Worm (Caenorhabditis elegans) whole organism, young adult: ENCODE results near the gene srd-68.
A peak's percentile ranks its signal among the peaks of the same experiment; 100 is the strongest.

Experiments used
- B0035.1 ChIP-seq: sonication (generic microtip); optimal IDR thresholded peaks from 2 replicates; lab custom pipeline; 2016; ENCODE audit warnings: missing genetic modification characterization, mild to moderate bottlenecking, missing compliant biosample characterization, missing genotype, missing genetic modification reagents
- B0261.1 ChIP-seq: sonication (generic microtip); optimal IDR thresholded peaks from 2 replicates; lab custom pipeline; 2016; ENCODE audit warnings: mild to moderate bottlenecking, missing genetic modification characterization, moderate library complexity, missing compliant biosample characterization
- C17E4.6 ChIP-seq: fragments of 200-800 bp; sonication (Bioruptor generic); IDR thresholded peaks from 2 replicates; pipeline ENCODE4 v1.3.6; 2022; ENCODE audit warnings: missing genetic modification reagents, missing genetic modification characterization, missing compliant biosample characterization
- D2030.7 ChIP-seq: fragments of 200-800 bp; sonication (Bioruptor generic); IDR thresholded peaks from 2 replicates; pipeline ENCODE4 v1.3.6; 2022; ENCODE audit warnings: missing genetic modification reagents, missing genetic modification characterization, missing compliant biosample characterization
- F23B12.7 ChIP-seq: sonication (generic microtip); optimal IDR thresholded peaks from 2 replicates; lab custom pipeline; 2017; ENCODE audit warnings: missing genetic modification characterization, mild to moderate bottlenecking, missing compliant biosample characterization, antibody characterized with exemption, moderate library complexity; ENCODE audit not compliant: insufficient read depth
- F39B2.1 ChIP-seq: fragments of 200-800 bp; sonication (Bioruptor generic); IDR thresholded peaks from 2 replicates; pipeline ENCODE4 v1.3.6; 2022; ENCODE audit warnings: missing genetic modification reagents, missing genetic modification characterization, missing compliant biosample characterization
- F49E8.2 ChIP-seq: sonication (generic microtip); optimal IDR thresholded peaks from 3 replicates; lab custom pipeline; 2017; ENCODE audit warnings: missing genetic modification characterization, mild to moderate bottlenecking, missing compliant biosample characterization, antibody characterized with exemption, moderate library complexity; ENCODE audit not compliant: insufficient read depth
- F52B5.7 ChIP-seq: sonication (generic microtip); optimal IDR thresholded peaks from 2 replicates; lab custom pipeline; 2016; ENCODE audit warnings: mild to moderate bottlenecking, missing genetic modification characterization, missing compliant biosample characterization
- Y53F4B.3 ChIP-seq: fragments of 200-800 bp; sonication (Bioruptor generic); IDR thresholded peaks from 2 replicates; pipeline ENCODE4 v1.3.6; 2022; ENCODE audit warnings: missing genetic modification reagents, missing genetic modification characterization, missing compliant biosample characterization
- Y56A3A.18 ChIP-seq: fragments of 200-800 bp; sonication (Bioruptor generic); IDR thresholded peaks from 2 replicates; pipeline ENCODE4 v1.3.6; 2022; ENCODE audit warnings: missing genetic modification reagents, missing genetic modification characterization, missing compliant biosample characterization
- Y79H2A.3 ChIP-seq: fragments of 200-800 bp; sonication (Bioruptor generic); conservative IDR thresholded peaks from 2 replicates; pipeline ENCODE4 v1.3.6; 2022; ENCODE audit warnings: missing genetic modification reagents, missing genetic modification characterization, missing compliant biosample characterization
- akir-1 ChIP-seq: fragments of 200-800 bp; sonication (Bioruptor generic); optimal IDR thresholded peaks from 2 replicates; lab custom pipeline; 2018; ENCODE audit warnings: mild to moderate bottlenecking, missing genetic modification characterization, moderate library complexity, missing compliant biosample characterization
- aptf-2 ChIP-seq: fragments of 200-800 bp; sonication (Bioruptor generic); conservative IDR thresholded peaks from 2 replicates; pipeline ENCODE4 v1.3.6; 2022; ENCODE audit warnings: missing genetic modification reagents, missing genetic modification characterization, missing compliant biosample characterization
- aptf-3 ChIP-seq: fragments of 200-800 bp; sonication (Bioruptor generic); IDR thresholded peaks from 2 replicates; pipeline ENCODE4 v1.3.6; 2022; ENCODE audit warnings: missing genetic modification characterization, missing compliant biosample characterization
- atf-7 ChIP-seq: sonication (generic microtip); optimal IDR thresholded peaks from 2 replicates; lab custom pipeline; 2017; ENCODE audit warnings: mild to moderate bottlenecking, missing genetic modification characterization, missing compliant biosample characterization
- attf-3 ChIP-seq: fragments of 200-800 bp; sonication (Bioruptor generic); conservative IDR thresholded peaks from 2 replicates; pipeline ENCODE4 v1.3.6; 2022; ENCODE audit warnings: missing genetic modification reagents, missing genetic modification characterization, missing compliant biosample characterization
- ceh-58 ChIP-seq: fragments of 200-800 bp; sonication (Bioruptor generic); IDR thresholded peaks from 2 replicates; pipeline ENCODE4 v1.3.6; 2022; ENCODE audit warnings: missing genetic modification characterization, missing compliant biosample characterization
- chd-7 ChIP-seq: sonication (generic microtip); optimal IDR thresholded peaks from 2 replicates; lab custom pipeline; 2016; ENCODE audit warnings: mild to moderate bottlenecking, missing genetic modification characterization, moderate library complexity, missing compliant biosample characterization
- dpff-1 ChIP-seq: sonication (generic microtip); optimal IDR thresholded peaks from 2 replicates; lab custom pipeline; 2017; ENCODE audit warnings: mild to moderate bottlenecking, missing genetic modification characterization, missing compliant biosample characterization
- dpl-1 ChIP-seq: fragments of 150-350 bp; optimal IDR thresholded peaks from 2 replicates; lab custom pipeline; 2014; ENCODE audit warnings: missing biosample characterization, missing genetic modification reagents, missing genetic modification characterization
- egl-18 ChIP-seq: fragments of 200-800 bp; sonication (Bioruptor generic); IDR thresholded peaks from 2 replicates; pipeline ENCODE4 v1.3.6; 2022; ENCODE audit warnings: missing genetic modification reagents, missing genetic modification characterization, missing compliant biosample characterization
- egl-44 ChIP-seq: fragments of 200-800 bp; sonication (Bioruptor generic); IDR thresholded peaks from 2 replicates; pipeline ENCODE4 v1.3.6; 2022; ENCODE audit warnings: missing genetic modification reagents, missing genetic modification characterization, missing compliant biosample characterization
- ets-4 ChIP-seq: fragments of 200-800 bp; sonication (Bioruptor generic); optimal IDR thresholded peaks from 2 replicates; lab custom pipeline; 2018; ENCODE audit warnings: mild to moderate bottlenecking, missing genetic modification characterization, missing compliant biosample characterization
- fkh-3 ChIP-seq: sonication (generic microtip); optimal IDR thresholded peaks from 2 replicates; lab custom pipeline; 2016; ENCODE audit warnings: mild to moderate bottlenecking, missing genetic modification characterization, missing compliant biosample characterization
- hmg-1.2 ChIP-seq: fragments of 200-800 bp; sonication (Bioruptor generic); IDR thresholded peaks from 2 replicates; pipeline ENCODE4 v1.3.6; 2022; ENCODE audit warnings: missing genetic modification reagents, missing genetic modification characterization, missing compliant biosample characterization
- hsf-1 ChIP-seq: fragments of 200-800 bp; sonication (Bioruptor generic); IDR thresholded peaks from 2 replicates; pipeline ENCODE4 v1.3.6; 2022; ENCODE audit warnings: missing genetic modification reagents, missing genetic modification characterization, missing compliant biosample characterization
- lag-1 ChIP-seq: fragments of 200-800 bp; sonication (Bioruptor generic); IDR thresholded peaks from 2 replicates; pipeline ENCODE4 v1.3.6; 2022; ENCODE audit warnings: missing genetic modification reagents, missing genetic modification characterization, missing compliant biosample characterization
- lin-40 ChIP-seq: sonication (generic microtip); optimal IDR thresholded peaks from 2 replicates; lab custom pipeline; 2016; ENCODE audit warnings: missing genetic modification characterization, mild to moderate bottlenecking, missing compliant biosample characterization, missing genotype, missing genetic modification reagents
- lin-54 ChIP-seq: fragments of 200-800 bp; sonication (Bioruptor generic); optimal IDR thresholded peaks from 2 replicates; lab custom pipeline; 2018; ENCODE audit warnings: mild to moderate bottlenecking, missing genetic modification characterization, missing compliant biosample characterization
- lsy-27 ChIP-seq: sonication (generic microtip); optimal IDR thresholded peaks from 2 replicates; lab custom pipeline; 2017; ENCODE audit warnings: missing genetic modification characterization, mild to moderate bottlenecking, missing compliant biosample characterization, antibody characterized with exemption, missing genotype, borderline replicate concordance; ENCODE audit not compliant: insufficient read depth
- madf-3 ChIP-seq: fragments of 200-800 bp; sonication (Bioruptor generic); IDR thresholded peaks from 2 replicates; pipeline ENCODE4 v1.3.6; 2022; ENCODE audit warnings: missing genetic modification reagents, missing genetic modification characterization, missing compliant biosample characterization
- madf-6 ChIP-seq: fragments of 200-800 bp; sonication (Bioruptor generic); IDR thresholded peaks from 2 replicates; pipeline ENCODE4 v1.3.6; 2022; ENCODE audit warnings: missing genetic modification reagents, missing genetic modification characterization, missing compliant biosample characterization
- mes-4 ChIP-seq: sonication (generic microtip); optimal IDR thresholded peaks from 2 replicates; lab custom pipeline; 2016; ENCODE audit warnings: missing genotype, missing genetic modification characterization, missing compliant biosample characterization
- nhr-179 ChIP-seq: sonication (generic microtip); optimal IDR thresholded peaks from 2 replicates; lab custom pipeline; 2016; ENCODE audit warnings: mild to moderate bottlenecking, missing genetic modification characterization, missing compliant biosample characterization
- nhr-27 ChIP-seq: fragments of 200-800 bp; sonication (Bioruptor generic); optimal IDR thresholded peaks from 2 replicates; lab custom pipeline; 2018; ENCODE audit warnings: mild to moderate bottlenecking, missing genetic modification characterization, moderate library complexity, missing compliant biosample characterization
- nhr-90 ChIP-seq: sonication (generic microtip); optimal IDR thresholded peaks from 2 replicates; lab custom pipeline; 2016; ENCODE audit warnings: missing genotype, mild to moderate bottlenecking, missing genetic modification characterization, missing compliant biosample characterization
- rcor-1 ChIP-seq: fragments of 200-800 bp; sonication (Bioruptor generic); IDR thresholded peaks from 2 replicates; pipeline ENCODE4 v1.3.6; 2022; ENCODE audit warnings: missing genetic modification reagents, missing genetic modification characterization, missing compliant biosample characterization
- rec-8 ChIP-seq, 2 experiments: sonication (generic microtip); optimal IDR thresholded peaks; 2 replicates each; lab custom pipeline; 2016; ENCODE audit warnings: mild to moderate bottlenecking in 2 of 2, missing genetic modification characterization in 2 of 2, missing genetic modification reagents in 2 of 2, missing genotype in 2 of 2, missing biosample characterization in 1 of 2, missing compliant biosample characterization in 1 of 2, moderate library complexity in 1 of 2
- rpc-1 ChIP-seq, 2 experiments: fragments of 150-350 bp in 1 of 2; sonication (generic microtip) in 1 of 2; optimal IDR thresholded peaks; 2 replicates each; lab custom pipeline; 2014 to 2018; ENCODE audit warnings: missing biosample characterization in 1 of 2, missing genetic modification characterization in 1 of 2, missing genetic modification reagents in 1 of 2, missing genotype in 1 of 2
- sea-2 ChIP-seq: fragments of 200-800 bp; sonication (Bioruptor generic); IDR thresholded peaks from 2 replicates; pipeline ENCODE4 v1.3.6; 2022; ENCODE audit warnings: missing genetic modification characterization, missing compliant biosample characterization
- snpc-4 ChIP-seq, 5 experiments: fragments of 150-350 bp in 1 of 5; sonication (generic microtip) in 4 of 5; optimal IDR thresholded peaks; 2 replicates each; lab custom pipeline; 2014 to 2018; ENCODE audit warnings: missing genetic modification characterization in 5 of 5, missing biosample characterization in 3 of 5, antibody characterized with exemption in 2 of 5, mild to moderate bottlenecking in 2 of 5, missing compliant biosample characterization in 2 of 5, missing genotype in 2 of 5, moderate library complexity in 2 of 5, missing genetic modification reagents in 1 of 5
- somi-1 ChIP-seq: fragments of 200-800 bp; sonication (Bioruptor generic); optimal IDR thresholded peaks from 2 replicates; lab custom pipeline; 2018; ENCODE audit warnings: mild to moderate bottlenecking, missing genetic modification characterization, missing compliant biosample characterization
- tlf-1 ChIP-seq: fragments of 200-800 bp; sonication (Bioruptor generic); optimal IDR thresholded peaks from 2 replicates; lab custom pipeline; 2018; ENCODE audit warnings: mild to moderate bottlenecking, missing genetic modification characterization, missing compliant biosample characterization
- zim-3 ChIP-seq: sonication (generic microtip); optimal IDR thresholded peaks from 2 replicates; lab custom pipeline; 2017; ENCODE audit warnings: mild to moderate bottlenecking, missing genetic modification characterization, moderate library complexity, missing compliant biosample characterization
- ztf-18 ChIP-seq: sonication (generic microtip); optimal IDR thresholded peaks from 2 replicates; lab custom pipeline; 2016; ENCODE audit warnings: missing genotype, mild to moderate bottlenecking, missing genetic modification characterization, missing compliant biosample characterization
- ztf-25 ChIP-seq: fragments of 200-800 bp; sonication (Bioruptor generic); IDR thresholded peaks from 2 replicates; pipeline ENCODE4 v1.3.6; 2022; ENCODE audit warnings: missing genetic modification reagents, missing genetic modification characterization, missing compliant biosample characterization
- ztf-28 ChIP-seq: fragments of 200-800 bp; sonication (Bioruptor generic); IDR thresholded peaks from 2 replicates; pipeline ENCODE4 v1.3.6; 2022; ENCODE audit warnings: missing genetic modification reagents, missing genetic modification characterization, missing compliant biosample characterization
- ztf-6 ChIP-seq: fragments of 200-800 bp; sonication (Bioruptor generic); IDR thresholded peaks from 2 replicates; pipeline ENCODE4 v1.3.6; 2022; ENCODE audit warnings: missing genetic modification reagents, missing genetic modification characterization, missing compliant biosample characterization

srd-68 gene

ce11 chrV:16919675-16920074, 17.0 kb upstream of the srd-68 start (continued):
- TF ChIP-seq ceh-58 (GFP tag; lab: Robert Waterston, UW) = no peak
- no peak for TF ChIP-seq aptf-2
- TF ChIP-seq snpc-4 (GFP tag; optimal IDR thresholded peaks at IDR 0.05; lab: Kevin White, UChicago) = no peak
- peak in 2 of 4 experiments; percentile 7 to 50 for TF ChIP-seq snpc-4 (tag; optimal IDR thresholded peaks at IDR 0.05; lab: Kevin White, UChicago)
- TF ChIP-seq tlf-1 = peak; percentile 28
- TF ChIP-seq B0035.1 (tag; lab: Kevin White, UChicago) = no peak
- no peak for TF ChIP-seq B0261.1 (tag; lab: Kevin White, UChicago)
- no peak for TF ChIP-seq rcor-1 (GFP tag; lab: Robert Waterston, UW)
- no peak for TF ChIP-seq F23B12.7 (tag; lab: Kevin White, UChicago)
- TF ChIP-seq egl-44 (GFP tag; lab: Robert Waterston, UW) = no peak
- no peak for TF ChIP-seq rpc-1 (optimal IDR thresholded peaks at IDR 0.05; lab: Kevin White, UChicago)
- TF ChIP-seq rpc-1 (tag; optimal IDR thresholded peaks at IDR 0.05; lab: Kevin White, UChicago) = no peak
- TF ChIP-seq ztf-6 (GFP tag; lab: Robert Waterston, UW) = no peak
- no peak for TF ChIP-seq dpl-1 (GFP tag; lab: Kevin White, UChicago)
- TF ChIP-seq aptf-3 (GFP tag; lab: Robert Waterston, UW) = no peak
- no peak for TF ChIP-seq C17E4.6
- TF ChIP-seq attf-3 (GFP tag; lab: Robert Waterston, UW) = no peak
- TF ChIP-seq mes-4 (tag; lab: Kevin White, UChicago) = no peak
- TF ChIP-seq ztf-18 (tag; lab: Kevin White, UChicago) = no peak
- TF ChIP-seq madf-6 (GFP tag; lab: Robert Waterston, UW) = peak; percentile 45
- no peak for TF ChIP-seq somi-1 (GFP tag; lab: Kevin White, UChicago)
- TF ChIP-seq dpff-1 (tag; lab: Kevin White, UChicago) = no peak
- TF ChIP-seq hmg-1.2 (GFP tag; lab: Robert Waterston, UW) = no peak
- no peak for TF ChIP-seq lin-40
- TF ChIP-seq nhr-27 = no peak
- no peak for TF ChIP-seq rec-8 (tag; optimal IDR thresholded peaks at IDR 0.05; lab: Kevin White, UChicago)
- 0 out of 2 replicates have a peak, but pooled peaks have one; percentile 42 for TF ChIP-seq hsf-1 (GFP tag; lab: Robert Waterston, UW)
- no peak for TF ChIP-seq lag-1 (GFP tag; lab: Robert Waterston, UW)
- TF ChIP-seq nhr-179 (tag; lab: Kevin White, UChicago) = no peak
- TF ChIP-seq lsy-27 (tag; lab: Kevin White, UChicago) = no peak
- TF ChIP-seq F39B2.1 (GFP tag; lab: Robert Waterston, UW) = 0 out of 2 replicates have a peak, but pooled peaks have one; percentile 36
- no peak for TF ChIP-seq fkh-3 (tag; lab: Kevin White, UChicago)
- no peak for TF ChIP-seq egl-18 (GFP tag; lab: Robert Waterston, UW)
- no peak for TF ChIP-seq sea-2 (GFP tag; lab: Robert Waterston, UW)
- peak; percentile 67 for TF ChIP-seq F49E8.2 (tag; lab: Kevin White, UChicago)
- TF ChIP-seq zim-3 = peak; percentile 9
- TF ChIP-seq Y56A3A.18 (GFP tag; lab: Robert Waterston, UW) = no peak
- no peak for TF ChIP-seq lin-54 (GFP tag; lab: Kevin White, UChicago)
- peak; percentile 31; the same call in 1 of the 2 replicates for TF ChIP-seq D2030.7 (GFP tag; lab: Robert Waterston, UW)
- no peak for TF ChIP-seq F52B5.7
- no peak for TF ChIP-seq ets-4
- no peak for TF ChIP-seq nhr-90
- TF ChIP-seq madf-3 (GFP tag; lab: Robert Waterston, UW) = no peak
- TF ChIP-seq atf-7 (tag; lab: Kevin White, UChicago) = no peak
- no peak for TF ChIP-seq chd-7 (tag; lab: Kevin White, UChicago)
- TF ChIP-seq akir-1 (GFP tag; lab: Kevin White, UChicago) = no peak
- no peak for TF ChIP-seq ztf-25
- no peak for TF ChIP-seq ztf-28 (GFP tag; lab: Robert Waterston, UW)
- no peak for TF ChIP-seq Y53F4B.3
- TF ChIP-seq Y79H2A.3 (GFP tag; lab: Robert Waterston, UW) = no peak
